In the genomic region with DNA sequence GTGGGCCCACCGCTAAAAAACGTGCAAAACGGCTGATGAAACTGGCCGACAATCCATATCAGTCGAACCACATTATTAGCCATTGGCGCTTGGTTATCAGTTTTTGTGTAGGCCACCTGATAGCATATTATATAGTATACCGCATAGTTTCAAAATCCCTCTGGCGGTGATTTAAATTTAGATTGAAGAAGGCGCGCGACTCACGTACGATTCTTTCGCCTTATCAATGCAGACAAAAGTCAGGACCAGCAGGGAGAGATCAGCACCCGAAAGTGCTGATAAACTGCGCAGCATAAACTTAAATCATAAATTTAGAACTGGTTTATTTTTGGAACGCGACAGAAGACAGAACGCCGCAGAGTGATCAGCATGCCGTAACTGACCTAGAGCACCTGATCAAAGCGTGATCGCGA, we compare ENCODE assay signal across 2 fruit fly cellular contexts.
TF ChIP-seq lines count a peak whose summit lies in the region.

No protein-coding gene starts in this region.

- TF ChIP-seq CTCF in whole organism, embryonic (GFP tag; optimal IDR thresholded peaks at IDR 0.05; lab: Kevin White, UChicago): peak; percentile 47

TF ChIP-seq in whole organism, embryonic, 481 proteins besides CTCF, POLR2A, EP300 and RAD21:
- peak; percentile 48 for TF ChIP-seq CG34376 (GFP tag; optimal IDR thresholded peaks at IDR 0.05; lab: Kevin White, UChicago)
- TF ChIP-seq CG2199 (GFP tag; IDR thresholded peaks at IDR 0.05; lab: Robert Waterston, UW): no peak
- TF ChIP-seq exex (tag; optimal IDR thresholded peaks at IDR 0.05; lab: Kevin White, UChicago): peak; percentile 81
- peak; percentile 50 for TF ChIP-seq sd (tag; optimal IDR thresholded peaks at IDR 0.05; lab: Kevin White, UChicago)
- TF ChIP-seq Vsx1 (GFP tag; optimal IDR thresholded peaks at IDR 0.05; lab: Kevin White, UChicago): peak; percentile 11
- TF ChIP-seq maf-S (GFP tag; optimal IDR thresholded peaks at IDR 0.05; lab: Kevin White, UChicago): no peak
- TF ChIP-seq CG7987 (GFP tag; optimal IDR thresholded peaks at IDR 0.05; lab: Kevin White, UChicago): peak; percentile 83
- TF ChIP-seq mirr (GFP tag; optimal IDR thresholded peaks at IDR 0.05; lab: Kevin White, UChicago): peak; percentile 78
- TF ChIP-seq CG11695 (GFP tag; IDR thresholded peaks at IDR 0.05; lab: Robert Waterston, UW): 0 out of 3 replicates have a peak, but pooled peaks have one; percentile 9
- no peak for TF ChIP-seq unc-4 (GFP tag; IDR thresholded peaks at IDR 0.05; lab: Robert Waterston, UW; ENCODE audit: partially characterized antibody)
- no peak for TF ChIP-seq CHES-1-like (GFP tag; optimal IDR thresholded peaks at IDR 0.05; lab: Kevin White, UChicago)
- TF ChIP-seq CG10543 (GFP tag; optimal IDR thresholded peaks at IDR 0.05; lab: Kevin White, UChicago): peak; percentile 35
- peak; percentile 51 for TF ChIP-seq Med (GFP tag; lab: Kevin White, UChicago)
- TF ChIP-seq CG18599 (GFP tag; optimal IDR thresholded peaks at IDR 0.05; lab: Kevin White, UChicago): peak; percentile 23
- peak; percentile 56 for TF ChIP-seq CG13624 (GFP tag; optimal IDR thresholded peaks at IDR 0.05; lab: Kevin White, UChicago)
- peak; percentile 70 for TF ChIP-seq CG12769 (tag; optimal IDR thresholded peaks at IDR 0.05; lab: Kevin White, UChicago)
- no peak for TF ChIP-seq repo (GFP tag; optimal IDR thresholded peaks at IDR 0.05; lab: Kevin White, UChicago)
- peak; percentile 15 for TF ChIP-seq gro (GFP tag; optimal IDR thresholded peaks at IDR 0.05; lab: Kevin White, UChicago)
- TF ChIP-seq ERR (GFP tag; optimal IDR thresholded peaks at IDR 0.05; lab: Kevin White, UChicago): peak; percentile 4
- TF ChIP-seq Nf-YC (tag; optimal IDR thresholded peaks at IDR 0.05; lab: Kevin White, UChicago): peak; percentile 2
- no peak for TF ChIP-seq zfh2 (GFP tag; optimal IDR thresholded peaks at IDR 0.05; lab: Kevin White, UChicago)
- peak; percentile 87; the same call in 2 of the 4 replicates for TF ChIP-seq chinmo (GFP tag; IDR thresholded peaks at IDR 0.05; lab: Robert Waterston, UW; ENCODE audit: partially characterized antibody)
- TF ChIP-seq sens (GFP tag; lab: Kevin White, UChicago): peak; percentile 35
- TF ChIP-seq cwo (GFP tag; optimal IDR thresholded peaks at IDR 0.05; lab: Kevin White, UChicago): peak; percentile 94
- TF ChIP-seq BtbVII (GFP tag; optimal IDR thresholded peaks at IDR 0.05; lab: Kevin White, UChicago): peak; percentile 6
- peak in 1 of 2 experiments; percentile 78 for TF ChIP-seq Pdp1 (GFP tag; optimal IDR thresholded peaks at IDR 0.05; lab: Kevin White, UChicago)
- peak; percentile 52 for TF ChIP-seq GATAe (GFP tag; conservative IDR thresholded peaks at IDR 0.05; lab: Robert Waterston, UW)
- peak; percentile 91 for TF ChIP-seq sug (tag; optimal IDR thresholded peaks at IDR 0.05; lab: Kevin White, UChicago)
- peak; percentile 3 for TF ChIP-seq Ets65A (GFP tag; lab: Kevin White, UChicago)
- no peak for TF ChIP-seq CG8478 (optimal IDR thresholded peaks at IDR 0.05; lab: Kevin White, UChicago)

TF ChIP-seq in whole organism, prepupa, 60 proteins besides CTCF, POLR2A, EP300 and RAD21:
- TF ChIP-seq CG34406 (GFP tag; optimal IDR thresholded peaks at IDR 0.05; lab: Kevin White, UChicago): no peak
- peak; percentile 53 for TF ChIP-seq Eip78C (GFP tag; lab: Kevin White, UChicago)
